Worm (Caenorhabditis elegans): Measurements from ENCODE around the gene pitr-3.

DNA sequence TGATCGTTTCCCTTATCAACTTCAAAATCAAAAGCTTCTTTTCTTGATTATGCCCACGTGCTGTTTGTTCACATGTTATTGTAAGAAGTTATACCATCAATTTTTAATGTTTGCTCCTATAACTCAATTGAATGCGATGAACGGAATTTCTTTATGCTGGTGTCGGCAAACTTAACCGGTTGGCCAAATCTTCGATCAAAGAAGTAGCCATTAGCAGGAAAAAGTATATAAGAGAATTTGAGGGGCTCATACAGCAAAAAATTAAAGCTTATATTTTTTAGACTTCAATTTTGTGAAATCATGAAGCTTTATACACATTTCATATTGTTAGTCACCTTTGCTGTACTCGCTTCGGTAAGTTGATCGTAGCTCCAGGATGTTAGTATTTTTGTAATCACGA is 32.6 kb upstream of the pitr-3 start, which contains the start of gene pqn-16:
- TF ChIP-seq unc-62 (GFP tag; optimal IDR thresholded peaks at IDR 0.05) (no peak), nfya-1 (tag; optimal IDR thresholded peaks at IDR 0.05; ENCODE audit: insufficient read depth) (no peak), pha-4 (tag; optimal IDR thresholded peaks at IDR 0.05) (no peak), ceh-82 (tag; optimal IDR thresholded peaks at IDR 0.05) (no peak), ama-1 (optimal IDR thresholded peaks at IDR 0.05) (no peak), nhr-11 (tag; optimal IDR thresholded peaks at IDR 0.05) (no peak), nhr-76 (tag; optimal IDR thresholded peaks at IDR 0.05) (no peak), snpc-4 (tag; optimal IDR thresholded peaks at IDR 0.05) (no peak), nhr-237 (tag; optimal IDR thresholded peaks at IDR 0.05) (no peak), pqm-1 (tag; optimal IDR thresholded peaks at IDR 0.05) (no peak), aly-2 (tag; optimal IDR thresholded peaks at IDR 0.05) (no peak), nhr-23 (tag; optimal IDR thresholded peaks at IDR 0.05) (no peak)
